Worm (Caenorhabditis elegans) whole organism, late embryonic: ENCODE results near the gene flor-1.

Experiments used
- K09A11.1 ChIP-seq: sonication (generic microtip); optimal IDR thresholded peaks from 2 replicates; lab custom pipeline; 2017; ENCODE audit warnings: antibody characterized with exemption, mild to moderate bottlenecking, missing genetic modification characterization, missing compliant biosample characterization; ENCODE audit not compliant: insufficient read depth
- ama-1 ChIP-seq: fragments of 150-350 bp; optimal IDR thresholded peaks from 2 replicates; lab custom pipeline; 2014
- ceh-14 ChIP-seq: sonication (generic microtip); optimal IDR thresholded peaks from 2 replicates; lab custom pipeline; 2016; ENCODE audit warnings: missing genotype, missing genetic modification characterization, missing compliant biosample characterization
- ceh-18 ChIP-seq: sonication (generic microtip); optimal IDR thresholded peaks from 2 replicates; lab custom pipeline; 2016; ENCODE audit warnings: missing genetic modification characterization, missing compliant biosample characterization
- ceh-2 ChIP-seq: sonication (generic microtip); optimal IDR thresholded peaks from 2 replicates; lab custom pipeline; 2016; ENCODE audit warnings: missing genotype, missing genetic modification characterization, missing compliant biosample characterization
- ceh-6 ChIP-seq: fragments of 200-800 bp; sonication (Bioruptor generic); optimal IDR thresholded peaks from 2 replicates; lab custom pipeline; 2018; ENCODE audit warnings: mild to moderate bottlenecking, missing genetic modification characterization, missing compliant biosample characterization
- eyg-1 ChIP-seq: sonication (generic microtip); optimal IDR thresholded peaks from 2 replicates; lab custom pipeline; 2016; ENCODE audit warnings: missing genotype, missing genetic modification characterization, missing compliant biosample characterization
- nhr-11 ChIP-seq: fragments of 150-350 bp; optimal IDR thresholded peaks from 2 replicates; lab custom pipeline; 2014; ENCODE audit warnings: missing biosample characterization, missing genetic modification characterization
- ttx-3 ChIP-seq: sonication (generic microtip); optimal IDR thresholded peaks from 2 replicates; lab custom pipeline; 2016; ENCODE audit warnings: missing genetic modification reagents, missing genetic modification characterization, missing compliant biosample characterization

- TF ChIP-seq ceh-14 (tag; lab: Kevin White, UChicago), result no peak
- no peak for TF ChIP-seq nhr-11
- no peak for TF ChIP-seq ama-1 (lab: Kevin White, UChicago)
- TF ChIP-seq ceh-2 (tag; lab: Kevin White, UChicago), result no peak
- no peak for TF ChIP-seq eyg-1
- TF ChIP-seq ceh-18 (tag; lab: Kevin White, UChicago), result no peak
- TF ChIP-seq K09A11.1, result no peak
- no peak for TF ChIP-seq ttx-3
- TF ChIP-seq ceh-6 (GFP tag; lab: Kevin White, UChicago), result no peak
Observed at ce11 chrV:15089438-15089837, 30.0 kb downstream of the flor-1 start, which contains the start of the genes C01G10.5 and C01G10.4.
